Fruit fly (Drosophila melanogaster) whole organism, embryonic: Measurements from ENCODE around the gene Snx1.
A peak's percentile ranks its signal among the peaks of the same experiment; 100 is the strongest.

Source experiments
- Asciz ChIP-seq: fragments of 200-800 bp; sonication (Bioruptor generic); optimal IDR thresholded peaks from 2 replicates; lab custom pipeline; 2017; ENCODE audit warnings: missing biosample characterization, mild to moderate bottlenecking, missing genetic modification characterization, missing genetic modification reagents
- Awh ChIP-seq: fragments of 200-800 bp; sonication (Bioruptor generic); IDR thresholded peaks from 2 replicates; pipeline ENCODE4, ENCODE4 v1.3.6; 2022; ENCODE audit warnings: missing biosample characterization, missing genetic modification characterization
- B-H2 ChIP-seq: fragments of 200-800 bp; sonication (Bioruptor generic); optimal IDR thresholded peaks from 2 replicates; lab custom pipeline; 2018; ENCODE audit warnings: missing biosample characterization, mild to moderate bottlenecking, missing genetic modification characterization
- BEAF-32 ChIP-seq: fragments of 200-800 bp; sonication (Bioruptor generic); optimal IDR thresholded peaks from 3 replicates; lab custom pipeline; 2017; ENCODE audit warnings: missing biosample characterization, missing genetic modification characterization, mild to moderate bottlenecking, moderate library complexity, missing genetic modification reagents
- CG10147 ChIP-seq: fragments of 200-800 bp; sonication (Bioruptor generic); optimal IDR thresholded peaks from 2 replicates; lab custom pipeline; 2019; ENCODE audit warnings: missing biosample characterization, mild to moderate bottlenecking, missing genetic modification characterization, moderate library complexity
- CG12104 ChIP-seq: fragments of 200-800 bp; sonication (Bioruptor generic); optimal IDR thresholded peaks from 3 replicates; lab custom pipeline; 2016; ENCODE audit warnings: missing biosample characterization, missing genetic modification characterization
- CG12155 ChIP-seq: fragments of 200-800 bp; sonication (Bioruptor generic); optimal IDR thresholded peaks from 3 replicates; lab custom pipeline; 2016; ENCODE audit warnings: missing biosample characterization, missing genetic modification characterization
- CG15601 ChIP-seq: fragments of 200-800 bp; sonication (Bioruptor generic); optimal IDR thresholded peaks from 3 replicates; lab custom pipeline; 2019; ENCODE audit warnings: missing biosample characterization, mild to moderate bottlenecking, missing genetic modification characterization, moderate library complexity
- CG16779 ChIP-seq: fragments of 200-800 bp; sonication (Bioruptor generic); IDR thresholded peaks from 2 replicates; pipeline ENCODE4 v1.3.6; 2022; ENCODE audit warnings: missing biosample characterization, missing genetic modification characterization
- CG18619 ChIP-seq: fragments of 200-800 bp; sonication (Bioruptor generic); optimal IDR thresholded peaks from 3 replicates; lab custom pipeline; 2017; ENCODE audit warnings: missing biosample characterization, mild to moderate bottlenecking, missing genetic modification characterization
- CG2712 ChIP-seq: fragments of 200-800 bp; optimal IDR thresholded peaks from 3 replicates; lab custom pipeline; 2019; ENCODE audit warnings: missing biosample characterization, mild to moderate bottlenecking, missing genetic modification characterization, moderate library complexity
- CG30431 ChIP-seq: fragments of 200-800 bp; sonication (Bioruptor generic); optimal IDR thresholded peaks from 2 replicates; lab custom pipeline; 2017; ENCODE audit warnings: missing biosample characterization, missing genetic modification characterization
- CG31224 ChIP-seq: fragments of 200-800 bp; sonication (Bioruptor generic); IDR thresholded peaks from 2 replicates; pipeline ENCODE4 v1.3.6; 2022; ENCODE audit warnings: missing biosample characterization, missing genetic modification characterization
- CG32532 ChIP-seq: fragments of 200-800 bp; sonication (Bioruptor generic); IDR thresholded peaks from 2 replicates; pipeline ENCODE4 v1.3.6; 2022; ENCODE audit warnings: missing biosample characterization, missing genetic modification characterization
- CG4820 ChIP-seq: fragments of 200-800 bp; sonication (Bioruptor generic); optimal IDR thresholded peaks from 3 replicates; lab custom pipeline; 2016; ENCODE audit warnings: missing biosample characterization, missing genetic modification characterization
- CG5953 ChIP-seq: fragments of 200-800 bp; sonication (Bioruptor generic); IDR thresholded peaks from 2 replicates; pipeline ENCODE4 v1.3.6; 2022; ENCODE audit warnings: missing biosample characterization, missing genetic modification characterization
- CG7987 ChIP-seq: fragments of 200-800 bp; sonication (Bioruptor generic); optimal IDR thresholded peaks from 2 replicates; lab custom pipeline; 2018; ENCODE audit warnings: missing biosample characterization, mild to moderate bottlenecking, missing genetic modification characterization, moderate library complexity
- CG8924 ChIP-seq: fragments of 200-800 bp; optimal IDR thresholded peaks from 3 replicates; lab custom pipeline; 2019; ENCODE audit warnings: missing biosample characterization, mild to moderate bottlenecking, missing genetic modification characterization, moderate library complexity
- Dbx ChIP-seq: fragments of 200-800 bp; sonication (Bioruptor generic); IDR thresholded peaks from 3 replicates; pipeline ENCODE4 v1.3.6; 2022; ENCODE audit warnings: missing biosample characterization, missing genetic modification characterization
- E2f1 ChIP-seq: fragments of 200-800 bp; sonication (Bioruptor generic); IDR thresholded peaks from 2 replicates; pipeline ENCODE4 v1.3.6; 2022; ENCODE audit warnings: missing biosample characterization, missing genetic modification characterization
- Ets65A ChIP-seq: fragments of 200-800 bp; sonication (Bioruptor generic); peaks from one replicate; lab custom pipeline; 2016; ENCODE audit warnings: missing biosample characterization, missing genetic modification characterization
- HHEX ChIP-seq: fragments of 200-800 bp; sonication (Bioruptor generic); optimal IDR thresholded peaks from 3 replicates; lab custom pipeline; 2017; ENCODE audit warnings: missing biosample characterization, mild to moderate bottlenecking, missing genetic modification characterization, missing genetic modification reagents
- Max ChIP-seq: fragments of 200-800 bp; sonication (Bioruptor generic); optimal IDR thresholded peaks from 2 replicates; lab custom pipeline; 2016; ENCODE audit warnings: missing biosample characterization, mild to moderate bottlenecking, missing genetic modification characterization
- Mes4 ChIP-seq: fragments of 200-800 bp; sonication (Bioruptor generic); optimal IDR thresholded peaks from 2 replicates; lab custom pipeline; 2016; ENCODE audit warnings: missing biosample characterization, missing genetic modification characterization
- PHDP ChIP-seq: fragments of 200-800 bp; sonication (Bioruptor generic); optimal IDR thresholded peaks from 3 replicates; lab custom pipeline; 2018; ENCODE audit warnings: missing biosample characterization, mild to moderate bottlenecking, missing genetic modification characterization, moderate library complexity
- Ravus ChIP-seq: fragments of 200-800 bp; sonication (Bioruptor generic); IDR thresholded peaks from 2 replicates; pipeline ENCODE4 v1.3.6; 2022; ENCODE audit warnings: missing biosample characterization, missing genetic modification characterization
- Rx ChIP-seq: fragments of 200-800 bp; sonication (Bioruptor generic); IDR thresholded peaks from 2 replicates; pipeline ENCODE4 v1.3.6; 2022; ENCODE audit warnings: missing biosample characterization, missing genetic modification characterization
- Six4 ChIP-seq: fragments of 200-800 bp; sonication (Bioruptor generic); optimal IDR thresholded peaks from 2 replicates; lab custom pipeline; 2016; ENCODE audit warnings: missing biosample characterization, missing genetic modification characterization
- Ssrp ChIP-seq: fragments of 200-800 bp; sonication (Bioruptor generic); optimal IDR thresholded peaks from 2 replicates; lab custom pipeline; 2018; ENCODE audit warnings: missing biosample characterization, mild to moderate bottlenecking, missing genetic modification characterization, moderate library complexity
- Stat92E ChIP-seq, 3 experiments: fragments of >200 bp in 2 of 3; fragments of 200-800 bp in 1 of 3; sonication (Bioruptor generic) in 1 of 3; optimal IDR thresholded peaks; 2 replicates each; lab custom pipeline; 2017 to 2019; ENCODE audit warnings: missing biosample characterization in 3 of 3, missing genetic modification characterization in 3 of 3, mild to moderate bottlenecking in 1 of 3, moderate library complexity in 1 of 3
- ato ChIP-seq: fragments of 200-800 bp; sonication (Bioruptor generic); IDR thresholded peaks from 2 replicates; pipeline ENCODE4 v1.3.6; 2022; ENCODE audit warnings: missing biosample characterization, missing genetic modification characterization; ENCODE audit not compliant: partially characterized antibody
- bowl ChIP-seq: fragments of 200-800 bp; sonication (Bioruptor generic); IDR thresholded peaks from 2 replicates; pipeline ENCODE4 v1.3.6; 2022; ENCODE audit warnings: missing biosample characterization, missing genetic modification characterization
- cas ChIP-seq: fragments of 200-800 bp; sonication (Bioruptor generic); IDR thresholded peaks from 2 replicates; pipeline ENCODE4 v1.3.6; 2022; ENCODE audit warnings: missing biosample characterization, missing genetic modification characterization
- chinmo ChIP-seq: fragments of 200-800 bp; sonication (Bioruptor generic); IDR thresholded peaks from 4 replicates; pipeline ENCODE4 v1.3.6; 2022; ENCODE audit warnings: missing biosample characterization, missing genetic modification characterization; ENCODE audit not compliant: partially characterized antibody
- dysf ChIP-seq: fragments of 200-800 bp; sonication (Bioruptor generic); IDR thresholded peaks from 3 replicates; pipeline ENCODE4 v1.3.6; 2022; ENCODE audit warnings: missing biosample characterization, missing genetic modification characterization
- exex ChIP-seq: fragments of 200-800 bp; sonication (Bioruptor generic); optimal IDR thresholded peaks from 4 replicates; lab custom pipeline; 2018; ENCODE audit warnings: missing biosample characterization, mild to moderate bottlenecking, missing genetic modification characterization, moderate library complexity
- fru ChIP-seq: fragments of >200 bp; optimal IDR thresholded peaks from 2 replicates; lab custom pipeline; 2017
- gem ChIP-seq: fragments of 200-800 bp; sonication (Bioruptor generic); optimal IDR thresholded peaks from 2 replicates; lab custom pipeline; 2019; ENCODE audit warnings: missing biosample characterization, mild to moderate bottlenecking, missing genetic modification characterization, moderate library complexity
- gfzf ChIP-seq: fragments of 200-800 bp; sonication (Bioruptor generic); optimal IDR thresholded peaks from 2 replicates; lab custom pipeline; 2016; ENCODE audit warnings: missing biosample characterization, mild to moderate bottlenecking, missing genetic modification characterization, moderate library complexity
- kah ChIP-seq: fragments of 200-800 bp; sonication (Bioruptor generic); optimal IDR thresholded peaks from 2 replicates; lab custom pipeline; 2018; ENCODE audit warnings: missing biosample characterization, mild to moderate bottlenecking, missing genetic modification characterization
- lilli ChIP-seq: fragments of 200-800 bp; sonication (Bioruptor generic); optimal IDR thresholded peaks from 3 replicates; lab custom pipeline; 2016; ENCODE audit warnings: missing biosample characterization, missing genetic modification characterization
- luna ChIP-seq: fragments of 200-800 bp; sonication (Bioruptor generic); optimal IDR thresholded peaks from 2 replicates; lab custom pipeline; 2016; ENCODE audit warnings: missing biosample characterization, missing genetic modification characterization
- org-1 ChIP-seq: fragments of 200-800 bp; sonication (Bioruptor generic); optimal IDR thresholded peaks from 2 replicates; lab custom pipeline; 2017; ENCODE audit warnings: missing biosample characterization, missing genetic modification characterization
- pum ChIP-seq: fragments of 200-800 bp; sonication (Bioruptor generic); optimal IDR thresholded peaks from 2 replicates; lab custom pipeline; 2016; ENCODE audit warnings: missing biosample characterization, missing genetic modification characterization
- rib ChIP-seq: fragments of 200-800 bp; sonication (Bioruptor generic); IDR thresholded peaks from 2 replicates; pipeline ENCODE4 v1.3.6; 2022; ENCODE audit warnings: missing biosample characterization, missing genetic modification characterization
- seq ChIP-seq: fragments of 200-800 bp; sonication (Bioruptor generic); IDR thresholded peaks from 2 replicates; pipeline ENCODE4 v1.3.6; 2022; ENCODE audit warnings: missing biosample characterization, missing genetic modification characterization
- slbo ChIP-seq: fragments of 200-800 bp; sonication (Bioruptor generic); IDR thresholded peaks from 2 replicates; pipeline ENCODE4 v1.3.6; 2022; ENCODE audit warnings: missing biosample characterization, missing genetic modification characterization
- tll ChIP-seq, 2 experiments: fragments of 200-800 bp in 1 of 2; fragments of >200 bp in 1 of 2; sonication (Bioruptor generic) in 1 of 2; optimal IDR thresholded peaks; 2 replicates each; lab custom pipeline; 2017 to 2019; ENCODE audit warnings: missing biosample characterization in 2 of 2, missing genetic modification characterization in 2 of 2, mild to moderate bottlenecking in 1 of 2, moderate library complexity in 1 of 2
- usp ChIP-seq: fragments of >200 bp; optimal IDR thresholded peaks from 2 replicates; lab custom pipeline; 2017; ENCODE audit warnings: missing biosample characterization, missing genetic modification characterization
- wdn ChIP-seq: fragments of 200-800 bp; sonication (Bioruptor generic); IDR thresholded peaks from 2 replicates; pipeline ENCODE4 v1.3.6; 2022; ENCODE audit warnings: missing biosample characterization, missing genetic modification characterization
- yki ChIP-seq: fragments of >200 bp; optimal IDR thresholded peaks from 3 replicates; lab custom pipeline; 2018
- zf30C ChIP-seq: fragments of 200-800 bp; sonication (Bioruptor generic); optimal IDR thresholded peaks from 3 replicates; lab custom pipeline; 2018; ENCODE audit warnings: missing biosample characterization, mild to moderate bottlenecking, missing genetic modification characterization

Gene Snx1

DNA sequence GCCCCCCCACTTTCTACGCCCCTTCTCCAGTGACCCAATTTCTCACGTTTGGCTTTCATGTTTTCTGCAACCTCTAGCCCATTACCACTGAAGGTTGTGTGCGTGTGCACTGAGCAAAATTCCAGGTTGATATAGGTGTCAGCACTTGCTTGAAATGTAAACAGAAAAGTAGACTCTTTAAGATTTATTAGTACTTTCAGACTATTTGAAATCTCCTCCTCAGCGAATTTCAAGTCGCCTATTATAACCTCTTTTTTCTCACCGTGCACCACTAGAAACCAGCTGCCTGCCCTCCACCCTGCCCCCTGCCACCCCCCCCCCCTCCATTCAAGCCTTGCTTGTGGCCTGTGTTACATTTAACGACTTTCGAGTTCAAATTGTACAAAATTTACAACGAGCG is 14.4 kb upstream of the Snx1 start (continued):
- TF ChIP-seq CG12155 (no peak), slbo (GFP tag; lab: Robert Waterston, UW) (peak; percentile 52), org-1 (GFP tag; lab: Kevin White, UChicago) (peak; percentile 37), CG12104 (GFP tag; lab: Kevin White, UChicago) (no peak), chinmo (GFP tag; lab: Robert Waterston, UW) (no peak), CG32532 (0 out of 2 replicates have a peak, but pooled peaks have one; percentile 25), dysf (peak; percentile 59; the same call in 2 of the 3 replicates), Stat92E (GFP tag; optimal IDR thresholded peaks at IDR 0.05; lab: Kevin White, UChicago) (no peak), pum (peak; percentile 13), usp (GFP tag; lab: Kevin White, UChicago) (no peak), B-H2 (GFP tag; lab: Kevin White, UChicago) (no peak), CG16779 (GFP tag; lab: Robert Waterston, UW) (no peak), bowl (GFP tag; lab: Robert Waterston, UW) (no peak), CG18619 (GFP tag; lab: Kevin White, UChicago) (peak; percentile 1), Ravus (GFP tag; lab: Robert Waterston, UW) (no peak), PHDP (tag; lab: Kevin White, UChicago) (peak; percentile 12), cas (no peak), Awh (GFP tag; lab: Robert Waterston, UW) (no peak), CG8924 (peak; percentile 26), seq (GFP tag; lab: Robert Waterston, UW) (no peak), CG10147 (no peak), exex (tag; lab: Kevin White, UChicago) (no peak), gfzf (GFP tag; lab: Kevin White, UChicago) (no peak), CG15601 (tag; lab: Kevin White, UChicago) (no peak), Asciz (peak; percentile 8), tll (GFP tag; optimal IDR thresholded peaks at IDR 0.05; lab: Kevin White, UChicago) (no peak), wdn (GFP tag; lab: Robert Waterston, UW) (no peak; the same call in 1 of the 2 replicates), CG7987 (no peak), CG30431 (GFP tag; lab: Kevin White, UChicago) (peak; percentile 38), ato (GFP tag; lab: Robert Waterston, UW) (no peak), CG31224 (GFP tag; lab: Robert Waterston, UW) (0 out of 2 replicates have a peak, but pooled peaks have one; percentile 24), gem (tag; lab: Kevin White, UChicago) (peak; percentile 64), Rx (peak; percentile 54), Six4 (GFP tag; lab: Kevin White, UChicago) (no peak), zf30C (no peak), Ssrp (no peak), fru (no peak), rib (GFP tag; lab: Robert Waterston, UW) (no peak), BEAF-32 (no peak), E2f1 (GFP tag; lab: Robert Waterston, UW) (peak; percentile 39; the same call in 1 of the 2 replicates), Dbx (GFP tag; lab: Robert Waterston, UW) (no peak), HHEX (GFP tag; lab: Kevin White, UChicago) (no peak), luna (GFP tag; lab: Kevin White, UChicago) (no peak), lilli (GFP tag; lab: Kevin White, UChicago) (no peak), Max (GFP tag; lab: Kevin White, UChicago) (no peak), CG4820 (GFP tag; lab: Kevin White, UChicago) (peak; percentile 52), Mes4 (GFP tag; lab: Kevin White, UChicago) (no peak), Ets65A (GFP tag; lab: Kevin White, UChicago) (peak; percentile 89), CG2712 (peak; percentile 63), CG5953 (GFP tag; lab: Robert Waterston, UW) (peak; percentile 33; the same call in 1 of the 2 replicates), yki (lab: Kevin White, UChicago) (no peak), kah (GFP tag; lab: Kevin White, UChicago) (no peak)
